Fruit fly (Drosophila melanogaster) whole organism, embryonic: Measurements from ENCODE around the gene Ccp84Ad.

Experiments used
- Ada2b ChIP-seq: fragments of 200-800 bp; sonication (Bioruptor generic); IDR thresholded peaks from 2 replicates; pipeline ENCODE4 v1.3.6; 2022; ENCODE audit warnings: missing biosample characterization, missing genetic modification characterization
- Asciz ChIP-seq: fragments of 200-800 bp; sonication (Bioruptor generic); optimal IDR thresholded peaks from 2 replicates; lab custom pipeline; 2017; ENCODE audit warnings: missing biosample characterization, mild to moderate bottlenecking, missing genetic modification characterization, missing genetic modification reagents
- Atf-2 ChIP-seq: fragments of 200-800 bp; sonication (Bioruptor generic); optimal IDR thresholded peaks from 2 replicates; lab custom pipeline; 2016; ENCODE audit warnings: missing biosample characterization, missing genetic modification characterization
- CG10209 ChIP-seq: fragments of 200-800 bp; sonication (Bioruptor generic); optimal IDR thresholded peaks from 3 replicates; lab custom pipeline; 2017; ENCODE audit warnings: missing biosample characterization, mild to moderate bottlenecking, missing genetic modification characterization, missing genetic modification reagents
- CG10274 ChIP-seq: fragments of 200-800 bp; sonication (Bioruptor generic); optimal IDR thresholded peaks from 3 replicates; lab custom pipeline; 2017; ENCODE audit warnings: missing biosample characterization, mild to moderate bottlenecking, missing genetic modification characterization
- CG10431 ChIP-seq: fragments of 200-800 bp; sonication (Bioruptor generic); optimal IDR thresholded peaks from 3 replicates; lab custom pipeline; 2018; ENCODE audit warnings: missing biosample characterization, mild to moderate bottlenecking, missing genetic modification characterization
- CG12744 ChIP-seq: fragments of 200-800 bp; sonication (Bioruptor generic); optimal IDR thresholded peaks from 2 replicates; lab custom pipeline; 2016; ENCODE audit warnings: missing biosample characterization, missing genetic modification characterization
- CG13296 ChIP-seq: fragments of 200-800 bp; sonication (Bioruptor generic); optimal IDR thresholded peaks from 3 replicates; lab custom pipeline; 2018; ENCODE audit warnings: missing biosample characterization, mild to moderate bottlenecking, missing genetic modification characterization
- CG15073 ChIP-seq: fragments of 200-800 bp; sonication (Bioruptor generic); optimal IDR thresholded peaks from 2 replicates; lab custom pipeline; 2016; ENCODE audit warnings: missing biosample characterization, missing genetic modification characterization
- CG15269 ChIP-seq: fragments of 200-800 bp; sonication (Bioruptor generic); optimal IDR thresholded peaks from 2 replicates; lab custom pipeline; 2018; ENCODE audit warnings: missing biosample characterization, mild to moderate bottlenecking, missing genetic modification characterization, moderate library complexity
- CG15514 ChIP-seq: fragments of 200-800 bp; sonication (Bioruptor generic); optimal IDR thresholded peaks from 3 replicates; lab custom pipeline; 2017; ENCODE audit warnings: missing biosample characterization, missing genetic modification characterization, mild to moderate bottlenecking, moderate library complexity, missing genetic modification reagents
- CG17829 ChIP-seq: fragments of 200-800 bp; optimal IDR thresholded peaks from 2 replicates; lab custom pipeline; 2019; ENCODE audit warnings: missing biosample characterization, mild to moderate bottlenecking, missing genetic modification characterization, moderate library complexity
- CG2889 ChIP-seq: fragments of 200-800 bp; sonication (Bioruptor generic); IDR thresholded peaks from 3 replicates; pipeline ENCODE4 v1.3.6; 2022; ENCODE audit warnings: missing biosample characterization, missing genetic modification characterization
- CG3281 ChIP-seq: fragments of 200-800 bp; sonication (Bioruptor generic); optimal IDR thresholded peaks from 3 replicates; lab custom pipeline; 2017; ENCODE audit warnings: missing biosample characterization, mild to moderate bottlenecking, missing genetic modification characterization
- CG33213 ChIP-seq: fragments of 200-800 bp; sonication (Bioruptor generic); optimal IDR thresholded peaks from 3 replicates; lab custom pipeline; 2016; ENCODE audit warnings: missing biosample characterization, missing genetic modification characterization
- CG6791 ChIP-seq: fragments of 200-800 bp; sonication (Bioruptor generic); IDR thresholded peaks from 3 replicates; pipeline ENCODE4 v1.3.6; 2022; ENCODE audit warnings: missing biosample characterization, missing genetic modification characterization; ENCODE audit not compliant: partially characterized antibody
- CHES-1-like ChIP-seq: fragments of 200-800 bp; sonication (Bioruptor generic); optimal IDR thresholded peaks from 2 replicates; lab custom pipeline; 2016; ENCODE audit warnings: missing biosample characterization, missing genetic modification characterization
- Dip3 ChIP-seq: fragments of 200-800 bp; sonication (Bioruptor generic); optimal IDR thresholded peaks from 3 replicates; lab custom pipeline; 2016; ENCODE audit warnings: missing biosample characterization, missing genetic modification characterization
- Dll ChIP-seq: fragments of 200-800 bp; sonication (Bioruptor generic); IDR thresholded peaks from 4 replicates; pipeline ENCODE4 v1.3.6; 2022; ENCODE audit warnings: missing biosample characterization, missing genetic modification characterization; ENCODE audit not compliant: partially characterized antibody
- Lhr ChIP-seq: fragments of 200-800 bp; sonication (Bioruptor generic); optimal IDR thresholded peaks from 3 replicates; lab custom pipeline; 2017; ENCODE audit warnings: mild to moderate bottlenecking, missing biosample characterization, missing genetic modification reagents, missing genetic modification characterization
- Nf-YB ChIP-seq: fragments of 200-800 bp; sonication (Bioruptor generic); optimal IDR thresholded peaks from 3 replicates; lab custom pipeline; 2019; ENCODE audit warnings: missing biosample characterization, mild to moderate bottlenecking, missing genetic modification characterization, moderate library complexity
- Nf-YC ChIP-seq: fragments of 200-800 bp; optimal IDR thresholded peaks from 3 replicates; lab custom pipeline; 2019; ENCODE audit warnings: missing biosample characterization, mild to moderate bottlenecking, missing genetic modification characterization, moderate library complexity
- Poxn ChIP-seq: fragments of 200-800 bp; sonication (Bioruptor generic); IDR thresholded peaks from 2 replicates; pipeline ENCODE4 v1.3.6; 2022; ENCODE audit warnings: missing biosample characterization, missing genetic modification characterization
- btn ChIP-seq: fragments of 200-800 bp; sonication (Bioruptor generic); optimal IDR thresholded peaks from 2 replicates; lab custom pipeline; 2016; ENCODE audit warnings: missing biosample characterization, missing genetic modification characterization
- cad ChIP-seq: fragments of >200 bp; optimal IDR thresholded peaks from 2 replicates; lab custom pipeline; 2017; ENCODE audit warnings: missing biosample characterization, missing genetic modification characterization
- cato ChIP-seq: fragments of 200-800 bp; sonication (Bioruptor generic); optimal IDR thresholded peaks from 2 replicates; lab custom pipeline; 2016; ENCODE audit warnings: missing biosample characterization, missing genetic modification characterization, borderline replicate concordance
- cg ChIP-seq: fragments of 200-800 bp; sonication (Bioruptor generic); optimal IDR thresholded peaks from 3 replicates; lab custom pipeline; 2019; ENCODE audit warnings: missing biosample characterization, mild to moderate bottlenecking, missing genetic modification characterization, moderate library complexity
- chinmo ChIP-seq: fragments of 200-800 bp; sonication (Bioruptor generic); IDR thresholded peaks from 4 replicates; pipeline ENCODE4 v1.3.6; 2022; ENCODE audit warnings: missing biosample characterization, missing genetic modification characterization; ENCODE audit not compliant: partially characterized antibody
- ci ChIP-seq: fragments of 200-800 bp; sonication (Bioruptor generic); IDR thresholded peaks from 3 replicates; pipeline ENCODE4 v1.3.6; 2022; ENCODE audit warnings: missing biosample characterization, missing genetic modification characterization
- crol ChIP-seq: fragments of 200-800 bp; sonication (Bioruptor generic); IDR thresholded peaks from 2 replicates; pipeline ENCODE4 v1.3.6; 2022; ENCODE audit warnings: missing biosample characterization, missing genetic modification characterization
- ems ChIP-seq: fragments of 200-800 bp; sonication (Bioruptor generic); optimal IDR thresholded peaks from 3 replicates; lab custom pipeline; 2016; ENCODE audit warnings: missing biosample characterization, missing genetic modification characterization
- exex ChIP-seq: fragments of 200-800 bp; sonication (Bioruptor generic); optimal IDR thresholded peaks from 4 replicates; lab custom pipeline; 2018; ENCODE audit warnings: missing biosample characterization, mild to moderate bottlenecking, missing genetic modification characterization, moderate library complexity
- eyg ChIP-seq: fragments of 200-800 bp; sonication (Bioruptor generic); optimal IDR thresholded peaks from 3 replicates; lab custom pipeline; 2016; ENCODE audit warnings: missing biosample characterization, missing genetic modification characterization
- gce ChIP-seq: fragments of 200-800 bp; sonication (Bioruptor generic); IDR thresholded peaks from 3 replicates; pipeline ENCODE4 v1.3.6; 2022; ENCODE audit warnings: missing biosample characterization, missing genetic modification characterization
- gro ChIP-seq: fragments of 200-800 bp; sonication (Bioruptor generic); optimal IDR thresholded peaks from 2 replicates; lab custom pipeline; 2016; ENCODE audit warnings: missing biosample characterization, missing genetic modification characterization
- ind ChIP-seq: fragments of 200-800 bp; sonication (Bioruptor generic); optimal IDR thresholded peaks from 3 replicates; lab custom pipeline; 2016; ENCODE audit warnings: missing biosample characterization, missing genetic modification characterization
- mld ChIP-seq: fragments of 200-800 bp; sonication (Bioruptor generic); IDR thresholded peaks from 3 replicates; pipeline ENCODE4 v1.3.6; 2022; ENCODE audit warnings: missing biosample characterization, missing genetic modification characterization; ENCODE audit not compliant: partially characterized antibody
- peb ChIP-seq: fragments of 200-800 bp; sonication (Bioruptor generic); IDR thresholded peaks from 2 replicates; pipeline ENCODE4 v1.3.6; 2022; ENCODE audit warnings: missing biosample characterization, missing genetic modification characterization
- pros ChIP-seq: fragments of 200-800 bp; sonication (Bioruptor generic); optimal IDR thresholded peaks from 3 replicates; lab custom pipeline; 2019; ENCODE audit warnings: missing biosample characterization, mild to moderate bottlenecking, missing genetic modification characterization, moderate library complexity
- rib ChIP-seq: fragments of 200-800 bp; sonication (Bioruptor generic); IDR thresholded peaks from 2 replicates; pipeline ENCODE4 v1.3.6; 2022; ENCODE audit warnings: missing biosample characterization, missing genetic modification characterization
- sna ChIP-seq: fragments of 200-800 bp; sonication (Bioruptor generic); IDR thresholded peaks from 2 replicates; pipeline ENCODE4 v1.3.6; 2022; ENCODE audit warnings: missing biosample characterization, missing genetic modification characterization; ENCODE audit not compliant: partially characterized antibody
- sqz ChIP-seq: fragments of 200-800 bp; sonication (Bioruptor generic); optimal IDR thresholded peaks from 3 replicates; lab custom pipeline; 2018; ENCODE audit warnings: missing biosample characterization, mild to moderate bottlenecking, missing genetic modification characterization
- stc ChIP-seq: fragments of 200-800 bp; sonication (Bioruptor generic); IDR thresholded peaks from 2 replicates; pipeline ENCODE4 v1.3.6; 2022; ENCODE audit warnings: missing biosample characterization, missing genetic modification characterization
- wek ChIP-seq: fragments of 200-800 bp; sonication (Bioruptor generic); optimal IDR thresholded peaks from 3 replicates; lab custom pipeline; 2018; ENCODE audit warnings: missing biosample characterization, mild to moderate bottlenecking, missing genetic modification characterization, moderate library complexity

Ccp84Ad gene

DNA sequence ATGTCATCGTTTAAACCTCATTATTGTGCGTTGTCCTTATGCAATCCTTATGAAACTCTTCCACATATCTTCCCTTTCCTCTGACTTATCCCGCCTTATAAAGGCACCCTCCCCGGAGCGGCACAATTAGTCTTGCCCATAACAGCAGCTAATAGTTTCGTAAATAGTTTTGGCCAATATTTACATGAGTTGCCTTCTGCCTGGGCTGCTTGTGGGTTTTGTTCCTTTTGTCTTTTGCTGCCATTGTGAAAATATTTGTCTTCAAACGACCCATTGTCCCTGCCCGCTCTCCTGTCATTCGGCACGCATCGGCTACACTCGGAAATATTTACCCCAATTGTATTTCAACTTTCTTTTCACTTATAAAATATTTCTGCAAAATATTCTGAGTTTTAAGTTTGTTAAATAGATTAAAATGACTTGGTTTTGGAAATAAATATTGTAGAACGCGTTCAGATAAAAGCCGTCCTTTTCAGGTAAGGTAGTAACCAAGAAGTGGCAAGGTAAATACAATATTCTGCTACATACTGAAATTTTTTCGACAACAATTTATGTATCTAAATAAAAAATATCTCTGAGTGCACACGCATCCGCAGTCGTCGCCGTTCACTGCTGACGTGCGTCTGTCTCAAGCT, 31.1 kb downstream of the Ccp84Ad start (continued):
- TF ChIP-seq CHES-1-like = no peak
- no peak for TF ChIP-seq CG33213 (GFP tag; lab: Kevin White, UChicago)
- no peak for TF ChIP-seq gro
- no peak for TF ChIP-seq ind (GFP tag; lab: Kevin White, UChicago)
- no peak for TF ChIP-seq cad (GFP tag; lab: Kevin White, UChicago)
- TF ChIP-seq exex (tag; lab: Kevin White, UChicago) = no peak
- TF ChIP-seq rib = no peak
- TF ChIP-seq Dip3 (GFP tag; lab: Kevin White, UChicago) = no peak
- TF ChIP-seq CG15269 = no peak
- no peak for TF ChIP-seq sna (GFP tag; lab: Robert Waterston, UW)
- TF ChIP-seq stc (GFP tag; lab: Robert Waterston, UW) = no peak
- no peak for TF ChIP-seq CG3281
- TF ChIP-seq peb (GFP tag; lab: Robert Waterston, UW) = no peak
- TF ChIP-seq CG2889 (GFP tag; lab: Robert Waterston, UW) = no peak
- no peak for TF ChIP-seq gce (GFP tag; lab: Robert Waterston, UW)
- no peak for TF ChIP-seq Atf-2
- peak; percentile 61 for TF ChIP-seq CG17829 (tag; lab: Kevin White, UChicago)
- TF ChIP-seq ems (GFP tag; lab: Kevin White, UChicago) = no peak
- TF ChIP-seq Poxn = no peak
- TF ChIP-seq Lhr (GFP tag; lab: Kevin White, UChicago) = no peak
- TF ChIP-seq CG10274 (GFP tag; lab: Kevin White, UChicago) = no peak
- TF ChIP-seq CG13296 (GFP tag; lab: Kevin White, UChicago) = no peak
- peak; percentile 7 for TF ChIP-seq CG10209 (GFP tag; lab: Kevin White, UChicago)
- TF ChIP-seq CG15514 (GFP tag; lab: Kevin White, UChicago) = no peak
- peak; percentile 14 for TF ChIP-seq btn (GFP tag; lab: Kevin White, UChicago)
- no peak for TF ChIP-seq CG15073 (GFP tag; lab: Kevin White, UChicago)
- no peak for TF ChIP-seq CG12744
- no peak for TF ChIP-seq CG6791
- TF ChIP-seq, all 482 proteins: peak for 99

DNA sequence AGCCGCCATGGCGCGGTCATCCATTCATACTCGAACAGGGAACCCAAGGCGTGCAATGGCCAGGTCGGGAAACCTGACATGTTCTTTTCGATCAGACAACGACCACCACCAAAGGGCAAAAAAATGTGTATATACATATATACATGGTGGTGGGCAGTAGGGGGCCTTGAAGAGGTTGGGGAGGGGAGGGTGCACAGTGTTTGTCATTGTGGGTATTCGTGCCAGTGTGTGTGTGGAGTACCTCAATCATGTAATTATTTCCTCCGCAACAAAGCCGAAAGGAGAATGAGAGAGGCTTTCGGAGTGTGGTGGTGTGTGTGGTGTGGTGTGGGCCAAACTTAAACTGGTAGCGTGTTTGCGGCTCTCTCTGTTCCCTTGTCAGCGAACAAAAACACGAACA, 33.6 kb downstream of the Ccp84Ad start:
- peak; percentile 64 for TF ChIP-seq Nf-YC (tag; lab: Kevin White, UChicago)
- TF ChIP-seq exex (tag; lab: Kevin White, UChicago) = no peak
- peak; percentile 70 for TF ChIP-seq cg
- no peak for TF ChIP-seq Ada2b (GFP tag; lab: Robert Waterston, UW)
- peak; percentile 86 for TF ChIP-seq wek (GFP tag; lab: Kevin White, UChicago)
- TF ChIP-seq mld (GFP tag; lab: Robert Waterston, UW) = no peak
- TF ChIP-seq pros (GFP tag; lab: Kevin White, UChicago) = peak; percentile 47
- TF ChIP-seq sqz (GFP tag; lab: Kevin White, UChicago) = peak; percentile 40
- TF ChIP-seq CG10431 (GFP tag; lab: Kevin White, UChicago) = peak; percentile 73
- TF ChIP-seq crol (GFP tag; lab: Robert Waterston, UW) = peak; percentile 81
- TF ChIP-seq Nf-YB (GFP tag; lab: Kevin White, UChicago) = peak; percentile 80
- 0 out of 4 replicates have a peak, but pooled peaks have one; percentile 26 for TF ChIP-seq chinmo (GFP tag; lab: Robert Waterston, UW)
- TF ChIP-seq Dll (GFP tag; lab: Robert Waterston, UW) = 0 out of 4 replicates have a peak, but pooled peaks have one; percentile 23
- TF ChIP-seq cato (GFP tag; lab: Kevin White, UChicago) = no peak
- TF ChIP-seq eyg (GFP tag; lab: Kevin White, UChicago) = no peak
- TF ChIP-seq Asciz = no peak
- no peak for TF ChIP-seq ci (GFP tag; lab: Robert Waterston, UW)
